Fruit fly (Drosophila melanogaster) Kc167 (cell line): ENCODE data around the gene CG11367.

Source experiments
- Sin3A ChIP-seq: fragments of >200 bp; optimal IDR thresholded peaks from 2 replicates; lab custom pipeline; 2018; ENCODE audit warnings: missing external identifiers
- h ChIP-seq: fragments of >200 bp; optimal IDR thresholded peaks from 3 replicates; lab custom pipeline; 2018; ENCODE audit warnings: missing external identifiers
- insv ChIP-seq: fragments of >200 bp; optimal IDR thresholded peaks from 3 replicates; lab custom pipeline; 2018; ENCODE audit warnings: missing external identifiers
- psq ChIP-seq: fragments of >200 bp; optimal IDR thresholded peaks from 2 replicates; lab custom pipeline; 2017; ENCODE audit warnings: missing external identifiers
- ttk ChIP-seq: sonication (Bioruptor generic); optimal IDR thresholded peaks from 2 replicates; lab custom pipeline; 2017; ENCODE audit warnings: missing external identifiers

dm6 chr3L:22711855-22712254 is 16.1 kb upstream of the CG11367 start, which contains the start of gene CG11370:
- no peak for TF ChIP-seq ttk (lab: Kevin White, UChicago)
- no peak for TF ChIP-seq insv (lab: Kevin White, UChicago)
- TF ChIP-seq psq, result no peak
- no peak for TF ChIP-seq Sin3A
- no peak for TF ChIP-seq h
